Worm (Caenorhabditis elegans) whole organism, L4 larva: Measurements from ENCODE around the gene sru-31.

Experiments used
- F37D6.2 ChIP-seq: sonication (generic microtip); optimal IDR thresholded peaks from 2 replicates; lab custom pipeline; 2016; ENCODE audit warnings: mild to moderate bottlenecking, missing genetic modification characterization, missing compliant biosample characterization
- F44E2.7 ChIP-seq: fragments of 200-800 bp; sonication (Bioruptor generic); IDR thresholded peaks from 2 replicates; pipeline ENCODE4 v2.1.2; 2022; ENCODE audit warnings: missing genetic modification characterization, missing compliant biosample characterization
- T26A8.4 ChIP-seq: fragments of 200-800 bp; sonication (Bioruptor generic); IDR thresholded peaks from 2 replicates; pipeline ENCODE4 v1.3.6; 2022; ENCODE audit warnings: missing genetic modification characterization, missing compliant biosample characterization
- ZK546.5 ChIP-seq, 2 experiments: sonication (generic microtip); optimal IDR thresholded peaks; 2 replicates each; lab custom pipeline; 2017; ENCODE audit warnings: missing biosample characterization in 2 of 2, missing genetic modification characterization in 2 of 2
- aha-1 ChIP-seq: fragments of 150-350 bp; peaks from one replicate; lab custom pipeline; 2014; ENCODE audit warnings: missing biosample characterization, missing genetic modification characterization
- aly-2 ChIP-seq: sonication (generic microtip); optimal IDR thresholded peaks from 2 replicates; lab custom pipeline; 2018; ENCODE audit warnings: missing biosample characterization, missing genetic modification characterization
- attf-4 ChIP-seq: sonication (generic microtip); optimal IDR thresholded peaks from 3 replicates; lab custom pipeline; 2017; ENCODE audit warnings: missing biosample characterization, missing genetic modification characterization
- ceh-20 ChIP-seq: fragments of 200-800 bp; sonication (Bioruptor generic); IDR thresholded peaks from 2 replicates; pipeline ENCODE4 v1.3.6; 2022; ENCODE audit warnings: missing genetic modification reagents, missing genetic modification characterization, missing compliant biosample characterization
- ceh-44 ChIP-seq: fragments of 200-800 bp; sonication (Bioruptor generic); IDR thresholded peaks from 2 replicates; pipeline ENCODE4 v1.3.6; 2022; ENCODE audit warnings: missing genetic modification reagents, missing genetic modification characterization, missing compliant biosample characterization
- ces-1 ChIP-seq: fragments of 150-350 bp; sonication (generic microtip); optimal IDR thresholded peaks from 4 replicates; lab custom pipeline; 2014; ENCODE audit warnings: missing biosample characterization, missing genetic modification reagents, missing genetic modification characterization
- ctbp-1 ChIP-seq: fragments of 200-800 bp; sonication (Bioruptor generic); IDR thresholded peaks from 2 replicates; pipeline ENCODE4 v1.3.6; 2022; ENCODE audit warnings: missing genetic modification reagents, missing genetic modification characterization, missing compliant biosample characterization
- daf-16 ChIP-seq, 3 experiments: sonication (generic microtip); optimal IDR thresholded peaks; 2 replicates each; lab custom pipeline; 2016 to 2017; ENCODE audit warnings: missing genetic modification characterization in 3 of 3, missing genetic modification reagents in 3 of 3, mild to moderate bottlenecking in 2 of 3, missing compliant biosample characterization in 2 of 3, missing biosample characterization in 1 of 3, moderate library complexity in 1 of 3
- dmd-8 ChIP-seq: fragments of 200-800 bp; sonication (Bioruptor generic); IDR thresholded peaks from 2 replicates; pipeline ENCODE4 v1.3.6; 2022; ENCODE audit warnings: missing genetic modification characterization, missing compliant biosample characterization
- duxl-1 ChIP-seq: sonication (generic microtip); optimal IDR thresholded peaks from 2 replicates; lab custom pipeline; 2016; ENCODE audit warnings: mild to moderate bottlenecking, missing genetic modification characterization, moderate library complexity, missing compliant biosample characterization; ENCODE audit not compliant: poor library complexity
- egl-27 ChIP-seq: sonication (generic microtip); optimal IDR thresholded peaks from 3 replicates; lab custom pipeline; 2017; ENCODE audit warnings: missing biosample characterization, missing genetic modification reagents, missing genetic modification characterization
- egl-43 ChIP-seq: fragments of 200-800 bp; sonication (Bioruptor generic); IDR thresholded peaks from 2 replicates; pipeline ENCODE4 v1.3.6; 2022; ENCODE audit warnings: missing genetic modification reagents, missing genetic modification characterization, missing compliant biosample characterization
- fkh-10 ChIP-seq: fragments of 150-350 bp; optimal IDR thresholded peaks from 2 replicates; lab custom pipeline; 2014; ENCODE audit warnings: missing biosample characterization, missing genetic modification reagents, missing genetic modification characterization
- fos-1 ChIP-seq: fragments of 150-350 bp; optimal IDR thresholded peaks from 2 replicates; lab custom pipeline; 2014; ENCODE audit warnings: missing biosample characterization, missing genetic modification characterization
- gei-8 ChIP-seq: fragments of 200-800 bp; sonication (Bioruptor generic); optimal IDR thresholded peaks from 2 replicates; lab custom pipeline; 2018; ENCODE audit warnings: mild to moderate bottlenecking, missing genetic modification characterization, missing compliant biosample characterization
- hif-1 ChIP-seq, 2 experiments: sonication (generic microtip); optimal IDR thresholded peaks; 2 replicates each; lab custom pipeline; 2016 to 2017; ENCODE audit warnings: missing compliant biosample characterization in 2 of 2, missing genetic modification characterization in 2 of 2, missing genetic modification reagents in 2 of 2, missing genotype in 2 of 2, mild to moderate bottlenecking in 1 of 2
- lim-7 ChIP-seq: fragments of 200-800 bp; sonication (Bioruptor generic); IDR thresholded peaks from 2 replicates; pipeline ENCODE4 v1.3.6; 2022; ENCODE audit warnings: missing genetic modification characterization, missing compliant biosample characterization
- lin-13 ChIP-seq: fragments of 150-350 bp; optimal IDR thresholded peaks from 2 replicates; lab custom pipeline; 2014; ENCODE audit warnings: missing biosample characterization, missing genetic modification reagents, missing genetic modification characterization
- lin-39 ChIP-seq: fragments of 150-350 bp; optimal IDR thresholded peaks from 2 replicates; lab custom pipeline; 2014; ENCODE audit warnings: missing biosample characterization, missing genetic modification reagents, missing genetic modification characterization
- lir-3 ChIP-seq: sonication (generic microtip); optimal IDR thresholded peaks from 2 replicates; lab custom pipeline; 2016; ENCODE audit warnings: mild to moderate bottlenecking, missing genetic modification characterization, missing compliant biosample characterization
- madf-9 ChIP-seq: fragments of 200-800 bp; sonication (Bioruptor generic); conservative IDR thresholded peaks from 2 replicates; pipeline ENCODE4 v1.3.6; 2022; ENCODE audit warnings: missing genetic modification reagents, missing genetic modification characterization, missing compliant biosample characterization
- mes-2 ChIP-seq: sonication (generic microtip); optimal IDR thresholded peaks from 2 replicates; lab custom pipeline; 2016; ENCODE audit warnings: missing genotype, mild to moderate bottlenecking, missing genetic modification characterization, missing compliant biosample characterization; ENCODE audit not compliant: poor library complexity, severe bottlenecking
- mxl-2 ChIP-seq: fragments of 200-800 bp; sonication (Bioruptor generic); conservative IDR thresholded peaks from 2 replicates; pipeline ENCODE4 v1.3.6; 2022; ENCODE audit warnings: missing genetic modification reagents, missing genetic modification characterization, missing compliant biosample characterization
- nhr-10 ChIP-seq: fragments of 150-350 bp; optimal IDR thresholded peaks from 2 replicates; lab custom pipeline; 2014; ENCODE audit warnings: missing biosample characterization, missing genetic modification characterization
- nhr-77 ChIP-seq: fragments of 150-350 bp; optimal IDR thresholded peaks from 2 replicates; lab custom pipeline; 2014; ENCODE audit warnings: missing biosample characterization, missing genetic modification characterization
- pha-4 ChIP-seq, 2 experiments: fragments of 150-350 bp in 1 of 2; fragments of 200-800 bp in 1 of 2; sonication (Bioruptor generic) in 1 of 2; IDR thresholded peaks in 1 of 2; optimal IDR thresholded peaks in 1 of 2; 2 replicates each; pipeline versions ENCODE4 v1.3.6 to Lab custom; 2014 to 2022; ENCODE audit warnings: missing genetic modification characterization in 2 of 2, missing genetic modification reagents in 2 of 2, missing biosample characterization in 1 of 2, missing compliant biosample characterization in 1 of 2
- tra-1 ChIP-seq: fragments of 200-800 bp; sonication (Bioruptor generic); IDR thresholded peaks from 2 replicates; pipeline ENCODE4 v1.3.6; 2022; ENCODE audit warnings: missing genetic modification reagents, missing genetic modification characterization, missing compliant biosample characterization
- unc-130 ChIP-seq: sonication (generic microtip); optimal IDR thresholded peaks from 2 replicates; lab custom pipeline; 2016; ENCODE audit warnings: missing genetic modification reagents, missing genetic modification characterization, missing compliant biosample characterization
- unc-39 ChIP-seq: sonication (generic microtip); optimal IDR thresholded peaks from 2 replicates; lab custom pipeline; 2017; ENCODE audit warnings: missing biosample characterization, missing genetic modification characterization
- zag-1 ChIP-seq: fragments of 150-350 bp; optimal IDR thresholded peaks from 2 replicates; lab custom pipeline; 2014; ENCODE audit warnings: missing biosample characterization, missing genetic modification characterization
- zfp-3 ChIP-seq: fragments of 200-800 bp; sonication (Bioruptor generic); conservative IDR thresholded peaks from 2 replicates; pipeline ENCODE4 v1.3.6; 2022; ENCODE audit warnings: missing genetic modification reagents, missing genetic modification characterization, missing compliant biosample characterization

sru-31 gene

ce11 chrV:9801965-9802364 lies 14.5 kb upstream of the sru-31 start, which contains the start of gene F46B6.10:
TSS of gene F46B6.10 (minus strand) at chrV:9802065.
- TF ChIP-seq aly-2 (tag; lab: Kevin White, UChicago) (no peak), egl-43 (GFP tag; lab: Robert Waterston, UW) (no peak), nhr-10 (tag; lab: Kevin White, UChicago) (no peak), F44E2.7 (GFP tag; lab: Robert Waterston, UW) (no peak), lim-7 (GFP tag; lab: Robert Waterston, UW) (no peak), unc-39 (tag; lab: Kevin White, UChicago) (no peak), ceh-20 (GFP tag; lab: Robert Waterston, UW) (no peak), hif-1 (tag; optimal IDR thresholded peaks at IDR 0.05; lab: Kevin White, UChicago) (no peak), gei-8 (GFP tag; lab: Kevin White, UChicago) (no peak), daf-16 (GFP tag; optimal IDR thresholded peaks at IDR 0.05; lab: Kevin White, UChicago) (no peak), daf-16 (tag; optimal IDR thresholded peaks at IDR 0.05; lab: Kevin White, UChicago) (no peak), lin-13 (GFP tag; lab: Kevin White, UChicago) (no peak), mxl-2 (GFP tag; lab: Robert Waterston, UW) (no peak), zag-1 (tag; lab: Kevin White, UChicago) (no peak), pha-4 (GFP tag; IDR thresholded peaks at IDR 0.05; lab: Robert Waterston, UW) (no peak), pha-4 (tag; optimal IDR thresholded peaks at IDR 0.05; lab: Kevin White, UChicago) (no peak)
- TF ChIP-seq, all 104 proteins: peak for 0

ce11 chrV:9803176-9803575 lies 13.3 kb upstream of the sru-31 start, which contains the start of gene sru-39:
TSS of gene sru-39 (plus strand) at chrV:9803476.
- TF ChIP-seq ces-1 (GFP tag; lab: Kevin White, UChicago) (no peak), unc-130 (GFP tag; lab: Kevin White, UChicago) (no peak), fkh-10 (GFP tag; lab: Kevin White, UChicago) (no peak), ceh-44 (GFP tag; lab: Robert Waterston, UW) (no peak), pha-4 (GFP tag; IDR thresholded peaks at IDR 0.05; lab: Robert Waterston, UW) (no peak), pha-4 (tag; optimal IDR thresholded peaks at IDR 0.05; lab: Kevin White, UChicago) (no peak), aha-1 (no peak), attf-4 (tag; lab: Kevin White, UChicago) (no peak), fos-1 (tag; lab: Kevin White, UChicago) (no peak), ctbp-1 (GFP tag; lab: Robert Waterston, UW) (no peak), tra-1 (GFP tag; lab: Robert Waterston, UW) (no peak), hif-1 (tag; optimal IDR thresholded peaks at IDR 0.05; lab: Kevin White, UChicago) (no peak), mes-2 (tag; lab: Kevin White, UChicago) (no peak), lir-3 (no peak), nhr-77 (no peak), egl-27 (no peak), ZK546.5 (tag; optimal IDR thresholded peaks at IDR 0.05; lab: Kevin White, UChicago) (no peak), unc-39 (tag; lab: Kevin White, UChicago) (no peak), madf-9 (GFP tag; lab: Robert Waterston, UW) (no peak), F37D6.2 (tag; lab: Kevin White, UChicago) (no peak)

ce11 chrV:9805161-9805560 lies 11.3 kb upstream of the sru-31 start, which contains the start of gene sru-37:
TSS of gene sru-37 (plus strand) at chrV:9805461.
- TF ChIP-seq dmd-8 (GFP tag; lab: Robert Waterston, UW) (no peak), lin-39 (tag; lab: Kevin White, UChicago) (no peak), fkh-10 (GFP tag; lab: Kevin White, UChicago) (no peak), zfp-3 (GFP tag; lab: Robert Waterston, UW) (no peak), unc-130 (GFP tag; lab: Kevin White, UChicago) (no peak), T26A8.4 (GFP tag; lab: Robert Waterston, UW) (no peak), lim-7 (GFP tag; lab: Robert Waterston, UW) (no peak), ces-1 (GFP tag; lab: Kevin White, UChicago) (no peak), duxl-1 (no peak)
